Worm (Caenorhabditis elegans) whole organism, L3 larva: Measurements from ENCODE around the gene B0228.6.

Experiments
- R02D3.7 ChIP-seq: fragments of 150-350 bp; optimal IDR thresholded peaks from 2 replicates; lab custom pipeline; 2014; ENCODE audit warnings: missing biosample characterization, missing genetic modification characterization
- ZK546.5 ChIP-seq: sonication (generic microtip); optimal IDR thresholded peaks from 2 replicates; lab custom pipeline; 2017; ENCODE audit warnings: missing biosample characterization, missing genetic modification characterization
- aly-2 ChIP-seq: fragments of 150-350 bp; optimal IDR thresholded peaks from 2 replicates; lab custom pipeline; 2014; ENCODE audit warnings: missing biosample characterization, missing genetic modification characterization
- ama-1 ChIP-seq: fragments of 150-350 bp; optimal IDR thresholded peaks from 2 replicates; lab custom pipeline; 2018
- ceh-16 ChIP-seq: sonication (generic microtip); optimal IDR thresholded peaks from 2 replicates; lab custom pipeline; 2017; ENCODE audit warnings: missing biosample characterization, missing genetic modification characterization
- ceh-28 ChIP-seq: fragments of 150-350 bp; optimal IDR thresholded peaks from 2 replicates; lab custom pipeline; 2014; ENCODE audit warnings: missing biosample characterization, missing genetic modification reagents, missing genetic modification characterization
- ceh-82 ChIP-seq: fragments of 150-350 bp; optimal IDR thresholded peaks from 2 replicates; lab custom pipeline; 2014; ENCODE audit warnings: missing biosample characterization, missing genetic modification characterization
- ceh-9 ChIP-seq: sonication (generic microtip); optimal IDR thresholded peaks from 2 replicates; lab custom pipeline; 2018; ENCODE audit warnings: missing biosample characterization, missing genetic modification characterization
- daf-12 ChIP-seq: fragments of 150-350 bp; optimal IDR thresholded peaks from 2 replicates; lab custom pipeline; 2014; ENCODE audit warnings: missing biosample characterization, missing genetic modification reagents, missing genetic modification characterization
- egl-27 ChIP-seq: sonication (generic microtip); optimal IDR thresholded peaks from 4 replicates; lab custom pipeline; 2017; ENCODE audit warnings: missing biosample characterization, missing genetic modification reagents, missing genetic modification characterization
- egl-5 ChIP-seq: fragments of 150-350 bp; optimal IDR thresholded peaks from 2 replicates; lab custom pipeline; 2017; ENCODE audit warnings: missing biosample characterization, missing genetic modification reagents, missing genetic modification characterization, inconsistent platforms
- elt-1 ChIP-seq: fragments of 150-350 bp; optimal IDR thresholded peaks from 2 replicates; lab custom pipeline; 2014; ENCODE audit warnings: missing biosample characterization, missing genetic modification characterization
- elt-2 ChIP-seq: sonication (generic microtip); optimal IDR thresholded peaks from 2 replicates; lab custom pipeline; 2016; ENCODE audit warnings: missing genetic modification reagents, mild to moderate bottlenecking, missing genetic modification characterization, missing compliant biosample characterization
- elt-3 ChIP-seq, 3 experiments: fragments of 150-350 bp in 1 of 3; sonication (generic microtip) in 2 of 3; optimal IDR thresholded peaks; 2 replicates in 2 of 3; 4 replicates in 1 of 3; lab custom pipeline; 2014 to 2017; ENCODE audit warnings: missing biosample characterization in 3 of 3, missing genetic modification characterization in 3 of 3
- eor-1 ChIP-seq, 2 experiments: fragments of 150-350 bp; optimal IDR thresholded peaks; 2 replicates each; lab custom pipeline; 2014 to 2018; ENCODE audit warnings: missing biosample characterization in 2 of 2, missing genetic modification characterization in 2 of 2
- fkh-10 ChIP-seq: sonication (generic microtip); optimal IDR thresholded peaks from 2 replicates; lab custom pipeline; 2017; ENCODE audit warnings: missing biosample characterization, missing genetic modification reagents, missing genetic modification characterization
- fkh-2 ChIP-seq: fragments of 150-350 bp; optimal IDR thresholded peaks from 2 replicates; lab custom pipeline; 2014; ENCODE audit warnings: missing biosample characterization, missing genetic modification reagents, missing genetic modification characterization
- fos-1 ChIP-seq: fragments of 150-350 bp; optimal IDR thresholded peaks from 2 replicates; lab custom pipeline; 2014; ENCODE audit warnings: missing biosample characterization, missing genetic modification characterization
- hmg-11 ChIP-seq: sonication (generic microtip); optimal IDR thresholded peaks from 2 replicates; lab custom pipeline; 2016; ENCODE audit warnings: missing genetic modification characterization, missing compliant biosample characterization
- jun-1 ChIP-seq: fragments of 150-350 bp; optimal IDR thresholded peaks from 2 replicates; lab custom pipeline; 2014; ENCODE audit warnings: missing biosample characterization, missing genetic modification reagents, missing genetic modification characterization
- lin-39 ChIP-seq: fragments of 150-350 bp; optimal IDR thresholded peaks from 2 replicates; lab custom pipeline; 2018; ENCODE audit warnings: missing biosample characterization, missing genetic modification reagents, missing genetic modification characterization
- lsy-12 ChIP-seq: sonication (generic microtip); optimal IDR thresholded peaks from 2 replicates; lab custom pipeline; 2016; ENCODE audit warnings: mild to moderate bottlenecking, missing genetic modification characterization, missing compliant biosample characterization
- mdl-1 ChIP-seq: fragments of 150-350 bp; optimal IDR thresholded peaks from 2 replicates; lab custom pipeline; 2014; ENCODE audit warnings: missing biosample characterization, missing genetic modification characterization
- mml-1 ChIP-seq: fragments of 150-350 bp; sonication (generic microtip); optimal IDR thresholded peaks from 3 replicates; lab custom pipeline; 2014; ENCODE audit warnings: missing biosample characterization, missing genetic modification characterization
- nfya-1 ChIP-seq: sonication (generic microtip); optimal IDR thresholded peaks from 2 replicates; lab custom pipeline; 2017; ENCODE audit warnings: missing genetic modification characterization, mild to moderate bottlenecking, missing compliant biosample characterization, antibody characterized with exemption, moderate library complexity; ENCODE audit not compliant: insufficient read depth
- nhr-12 ChIP-seq: fragments of 150-350 bp; optimal IDR thresholded peaks from 2 replicates; lab custom pipeline; 2014; ENCODE audit warnings: missing biosample characterization, missing genetic modification characterization
- nhr-23 ChIP-seq: fragments of 150-350 bp; optimal IDR thresholded peaks from 2 replicates; lab custom pipeline; 2014; ENCODE audit warnings: missing biosample characterization, missing genetic modification reagents, missing genetic modification characterization
- nhr-43 ChIP-seq: sonication (generic microtip); optimal IDR thresholded peaks from 2 replicates; lab custom pipeline; 2016; ENCODE audit warnings: mild to moderate bottlenecking, missing genetic modification characterization, missing compliant biosample characterization; ENCODE audit not compliant: poor library complexity, severe bottlenecking
- nhr-76 ChIP-seq: fragments of 150-350 bp; sonication (generic microtip); optimal IDR thresholded peaks from 5 replicates; lab custom pipeline; 2014; ENCODE audit warnings: missing biosample characterization, missing genetic modification characterization
- nhr-77 ChIP-seq: fragments of 150-350 bp; optimal IDR thresholded peaks from 2 replicates; lab custom pipeline; 2014; ENCODE audit warnings: missing biosample characterization, missing genetic modification characterization
- pha-4 ChIP-seq: fragments of 150-350 bp; optimal IDR thresholded peaks from 2 replicates; lab custom pipeline; 2014; ENCODE audit warnings: missing biosample characterization, missing genetic modification reagents, missing genetic modification characterization
- sea-2 ChIP-seq: fragments of 150-350 bp; sonication (generic microtip); optimal IDR thresholded peaks from 4 replicates; lab custom pipeline; 2014; ENCODE audit warnings: missing biosample characterization, missing genetic modification reagents, missing genetic modification characterization
- snpc-4 ChIP-seq: fragments of 150-350 bp; optimal IDR thresholded peaks from 2 replicates; lab custom pipeline; 2014; ENCODE audit warnings: missing biosample characterization, missing genetic modification characterization
- tbx-2 ChIP-seq: sonication (generic microtip); optimal IDR thresholded peaks from 2 replicates; lab custom pipeline; 2016; ENCODE audit warnings: mild to moderate bottlenecking, missing genetic modification characterization, missing compliant biosample characterization
- unc-39 ChIP-seq: sonication (generic microtip); optimal IDR thresholded peaks from 4 replicates; lab custom pipeline; 2017; ENCODE audit warnings: missing biosample characterization, missing genetic modification characterization
- zag-1 ChIP-seq: fragments of 150-350 bp; optimal IDR thresholded peaks from 2 replicates; lab custom pipeline; 2014; ENCODE audit warnings: missing biosample characterization, missing genetic modification characterization
- ztf-4 ChIP-seq: fragments of 150-350 bp; optimal IDR thresholded peaks from 2 replicates; lab custom pipeline; 2014; ENCODE audit warnings: missing biosample characterization, missing genetic modification characterization

B0228.6 gene

ce11 chrII:7722784-7723183, 32.2 kb downstream of the B0228.6 start:
- TF ChIP-seq ceh-16 (tag; lab: Kevin White, UChicago), result no peak
- no peak for TF ChIP-seq ZK546.5
- TF ChIP-seq elt-1 (tag; lab: Kevin White, UChicago), result no peak
- no peak for TF ChIP-seq zag-1 (tag; lab: Kevin White, UChicago)
- no peak for TF ChIP-seq aly-2 (tag; lab: Kevin White, UChicago)
- no peak for TF ChIP-seq ceh-28 (tag; lab: Kevin White, UChicago)
- no peak for TF ChIP-seq pha-4 (tag; lab: Kevin White, UChicago)
- TF ChIP-seq R02D3.7 (tag; lab: Kevin White, UChicago), result no peak
- no peak for TF ChIP-seq nhr-76 (tag; lab: Kevin White, UChicago)

- TF ChIP-seq fkh-10 (no peak), tbx-2 (no peak), ceh-82 (tag; lab: Kevin White, UChicago) (no peak), egl-27 (tag; lab: Kevin White, UChicago) (no peak), elt-3 (tag; optimal IDR thresholded peaks at IDR 0.05; lab: Kevin White, UChicago) (no peak), nhr-43 (tag; lab: Kevin White, UChicago) (no peak), elt-2 (tag; lab: Kevin White, UChicago) (no peak), ceh-9 (tag; lab: Kevin White, UChicago) (no peak), nhr-77 (tag; lab: Kevin White, UChicago) (no peak), mdl-1 (no peak), lsy-12 (tag; lab: Kevin White, UChicago) (no peak), fos-1 (tag; lab: Kevin White, UChicago) (no peak), ama-1 (lab: Kevin White, UChicago) (no peak), elt-1 (tag; lab: Kevin White, UChicago) (no peak), sea-2 (no peak), snpc-4 (no peak), unc-39 (tag; lab: Kevin White, UChicago) (no peak), egl-5 (tag; lab: Kevin White, UChicago) (no peak)
These were observed 34.5 kb downstream of the B0228.6 start for ce11 chrII:7720479-7720878.

ce11 chrII:7719039-7719438, 35.9 kb downstream of the B0228.6 start:
- TF ChIP-seq fkh-10 (peak; percentile 39), lin-39 (tag; lab: Kevin White, UChicago) (no peak)

- TF ChIP-seq ztf-4 (no peak), nhr-23 (tag; lab: Kevin White, UChicago) (no peak), nhr-12 (no peak), fos-1 (tag; lab: Kevin White, UChicago) (no peak)
These were observed 36.5 kb downstream of the B0228.6 start, which contains the start of gene cpna-5 for ce11 chrII:7718491-7718890. TSS of gene cpna-5 (minus strand) at chrII:7718591.

ce11 chrII:7716112-7716511, 38.9 kb downstream of the B0228.6 start:
- peak; percentile 14 for TF ChIP-seq hmg-11 (tag; lab: Kevin White, UChicago)
- no peak for TF ChIP-seq unc-39 (tag; lab: Kevin White, UChicago)
- TF ChIP-seq fkh-10, result peak; percentile 39
- TF ChIP-seq, all 47 proteins: peak for 2

- TF ChIP-seq aly-2 (tag; lab: Kevin White, UChicago) (no peak), daf-12 (no peak), nhr-12 (no peak), fos-1 (tag; lab: Kevin White, UChicago) (no peak), zag-1 (tag; lab: Kevin White, UChicago) (no peak), hmg-11 (tag; lab: Kevin White, UChicago) (no peak), lin-39 (tag; lab: Kevin White, UChicago) (peak; percentile 4), eor-1 (tag; optimal IDR thresholded peaks at IDR 0.05; lab: Kevin White, UChicago) (no peak), elt-2 (tag; lab: Kevin White, UChicago) (no peak), elt-1 (tag; lab: Kevin White, UChicago) (peak; percentile 60), ceh-82 (tag; lab: Kevin White, UChicago) (no peak), tbx-2 (no peak), mml-1 (tag; lab: Kevin White, UChicago) (no peak), nfya-1 (tag; lab: Kevin White, UChicago) (peak; percentile 26), unc-39 (tag; lab: Kevin White, UChicago) (no peak), mdl-1 (no peak), ceh-28 (tag; lab: Kevin White, UChicago) (no peak), jun-1 (tag; lab: Kevin White, UChicago) (no peak), egl-27 (tag; lab: Kevin White, UChicago) (no peak), fkh-10 (peak; percentile 97), pha-4 (tag; lab: Kevin White, UChicago) (no peak), fkh-2 (tag; lab: Kevin White, UChicago) (no peak), ceh-16 (tag; lab: Kevin White, UChicago) (no peak)
- TF ChIP-seq, all 47 proteins: peak for 4
These were observed 40.3 kb downstream of the B0228.6 start for ce11 chrII:7714614-7715186.
